Worm (Caenorhabditis elegans) whole organism, L2 larva: ENCODE measurements around the gene pigc-1.

ENCODE experiments used
- C34F6.9 ChIP-seq: fragments of 150-350 bp; optimal IDR thresholded peaks from 2 replicates; lab custom pipeline; 2014; ENCODE audit warnings: missing biosample characterization, missing genetic modification characterization
- F13H6.1 ChIP-seq: sonication (generic microtip); optimal IDR thresholded peaks from 2 replicates; lab custom pipeline; 2016; ENCODE audit warnings: missing genetic modification characterization, missing compliant biosample characterization
- ZK546.5 ChIP-seq: sonication (generic microtip); optimal IDR thresholded peaks from 2 replicates; lab custom pipeline; 2017; ENCODE audit warnings: missing biosample characterization, missing genetic modification characterization
- alr-1 ChIP-seq: fragments of 150-350 bp; optimal IDR thresholded peaks from 2 replicates; lab custom pipeline; 2014; ENCODE audit warnings: missing biosample characterization, missing genetic modification characterization
- aly-2 ChIP-seq: fragments of 150-350 bp; optimal IDR thresholded peaks from 2 replicates; lab custom pipeline; 2014; ENCODE audit warnings: missing biosample characterization, missing genetic modification characterization
- ama-1 ChIP-seq: fragments of 150-350 bp; optimal IDR thresholded peaks from 2 replicates; lab custom pipeline; 2018; ENCODE audit warnings: inconsistent platforms
- blmp-1 ChIP-seq: sonication (generic microtip); optimal IDR thresholded peaks from 2 replicates; lab custom pipeline; 2017; ENCODE audit warnings: missing genetic modification characterization, mild to moderate bottlenecking, missing compliant biosample characterization, antibody characterized with exemption, moderate library complexity; ENCODE audit not compliant: insufficient read depth
- ceh-16 ChIP-seq: fragments of 150-350 bp; optimal IDR thresholded peaks from 2 replicates; lab custom pipeline; 2014; ENCODE audit warnings: missing biosample characterization, missing genetic modification characterization
- crh-2 ChIP-seq: sonication (generic microtip); optimal IDR thresholded peaks from 2 replicates; lab custom pipeline; 2017; ENCODE audit warnings: missing biosample characterization, missing genetic modification characterization
- egl-27 ChIP-seq: sonication (generic microtip); optimal IDR thresholded peaks from 3 replicates; lab custom pipeline; 2017; ENCODE audit warnings: missing biosample characterization, missing genetic modification reagents, missing genetic modification characterization
- elt-3 ChIP-seq: sonication (generic microtip); optimal IDR thresholded peaks from 2 replicates; lab custom pipeline; 2017; ENCODE audit warnings: missing biosample characterization, missing genetic modification characterization
- fos-1 ChIP-seq: fragments of 150-350 bp; optimal IDR thresholded peaks from 2 replicates; lab custom pipeline; 2014; ENCODE audit warnings: missing biosample characterization, missing genetic modification characterization
- gmeb-1 ChIP-seq: fragments of 150-350 bp; optimal IDR thresholded peaks from 2 replicates; lab custom pipeline; 2014; ENCODE audit warnings: missing biosample characterization, missing genetic modification characterization
- lin-11 ChIP-seq: fragments of 150-350 bp; sonication (generic microtip); optimal IDR thresholded peaks from 2 replicates; lab custom pipeline; 2014; ENCODE audit warnings: missing biosample characterization, missing genetic modification characterization, inconsistent platforms, mixed read lengths
- lin-13 ChIP-seq: fragments of 150-350 bp; optimal IDR thresholded peaks from 2 replicates; lab custom pipeline; 2014; ENCODE audit warnings: missing biosample characterization, missing genetic modification reagents, missing genetic modification characterization
- lsy-2 ChIP-seq, 2 experiments: fragments of 150-350 bp in 1 of 2; sonication (generic microtip) in 1 of 2; optimal IDR thresholded peaks; 2 replicates each; lab custom pipeline; 2014 to 2017; ENCODE audit warnings: missing biosample characterization in 2 of 2, missing genetic modification characterization in 2 of 2
- mbf-1 ChIP-seq: sonication (generic microtip); optimal IDR thresholded peaks from 2 replicates; lab custom pipeline; 2017; ENCODE audit warnings: missing biosample characterization, missing genetic modification characterization
- mdl-1 ChIP-seq, 2 experiments: fragments of 150-350 bp in 1 of 2; sonication (generic microtip) in 1 of 2; optimal IDR thresholded peaks; 2 replicates each; lab custom pipeline; 2017; ENCODE audit warnings: missing biosample characterization in 2 of 2, missing genetic modification characterization in 2 of 2
- nhr-129 ChIP-seq: fragments of 150-350 bp; optimal IDR thresholded peaks from 2 replicates; lab custom pipeline; 2014; ENCODE audit warnings: missing biosample characterization, missing genetic modification characterization
- nhr-23 ChIP-seq: fragments of 150-350 bp; optimal IDR thresholded peaks from 2 replicates; lab custom pipeline; 2014; ENCODE audit warnings: missing biosample characterization, missing genetic modification reagents, missing genetic modification characterization
- nhr-237 ChIP-seq: fragments of 150-350 bp; optimal IDR thresholded peaks from 2 replicates; lab custom pipeline; 2014; ENCODE audit warnings: missing biosample characterization, missing genetic modification characterization
- nhr-25 ChIP-seq: fragments of 150-350 bp; sonication (generic microtip); optimal IDR thresholded peaks from 3 replicates; lab custom pipeline; 2014; ENCODE audit warnings: missing biosample characterization, missing genetic modification characterization
- nhr-6 ChIP-seq: fragments of 150-350 bp; optimal IDR thresholded peaks from 2 replicates; lab custom pipeline; 2014; ENCODE audit warnings: missing biosample characterization, missing genetic modification characterization
- nhr-77 ChIP-seq: fragments of 150-350 bp; optimal IDR thresholded peaks from 2 replicates; lab custom pipeline; 2014; ENCODE audit warnings: missing biosample characterization, missing genetic modification characterization
- peb-1 ChIP-seq: fragments of 150-350 bp; optimal IDR thresholded peaks from 2 replicates; lab custom pipeline; 2014; ENCODE audit warnings: missing biosample characterization, missing genetic modification characterization
- sem-4 ChIP-seq: fragments of 150-350 bp; optimal IDR thresholded peaks from 2 replicates; lab custom pipeline; 2014; ENCODE audit warnings: missing biosample characterization, missing genetic modification reagents, missing genetic modification characterization
- sma-3 ChIP-seq: sonication (generic microtip); optimal IDR thresholded peaks from 2 replicates; lab custom pipeline; 2016; ENCODE audit warnings: missing genetic modification reagents, missing genetic modification characterization, missing compliant biosample characterization
- sma-9 ChIP-seq, 2 experiments: fragments of 150-350 bp in 1 of 2; sonication (generic microtip) in 1 of 2; optimal IDR thresholded peaks; 2 replicates each; lab custom pipeline; 2014 to 2016; ENCODE audit warnings: missing genetic modification characterization in 2 of 2, mild to moderate bottlenecking in 1 of 2, missing biosample characterization in 1 of 2, missing compliant biosample characterization in 1 of 2, missing genetic modification reagents in 1 of 2, moderate library complexity in 1 of 2
- snpc-4 ChIP-seq: fragments of 150-350 bp; optimal IDR thresholded peaks from 2 replicates; lab custom pipeline; 2014; ENCODE audit warnings: missing biosample characterization, missing genetic modification characterization
- unc-39 ChIP-seq: fragments of 150-350 bp; optimal IDR thresholded peaks from 2 replicates; lab custom pipeline; 2014; ENCODE audit warnings: missing biosample characterization, missing genetic modification characterization
- unc-55 ChIP-seq: fragments of 150-350 bp; sonication (generic microtip); optimal IDR thresholded peaks from 3 replicates; lab custom pipeline; 2014; ENCODE audit warnings: missing biosample characterization, missing genetic modification reagents, missing genetic modification characterization
- ztf-4 ChIP-seq: fragments of 150-350 bp; optimal IDR thresholded peaks from 2 replicates; lab custom pipeline; 2014; ENCODE audit warnings: missing biosample characterization, missing genetic modification characterization

The pigc-1 gene

ce11 chrIV:9335552-9336251 is 7.2 kb downstream of the pigc-1 start, which contains the start of the genes coa-4 and T20D3.14:
TSS of gene coa-4 (minus strand) at chrIV:9335602.
TSS of gene T20D3.14 (minus strand) at chrIV:9335909.
- TF ChIP-seq nhr-25 (peak; percentile 23), ceh-16 (tag; lab: Kevin White, UChicago) (no peak), F13H6.1 (tag; lab: Kevin White, UChicago) (peak; percentile 28), lin-13 (GFP tag; lab: Kevin White, UChicago) (peak; percentile 23), nhr-6 (tag; lab: Kevin White, UChicago) (no peak), crh-2 (peak; percentile 66), sem-4 (tag; lab: Kevin White, UChicago) (peak; percentile 25), egl-27 (no peak), nhr-77 (tag; lab: Kevin White, UChicago) (no peak), mbf-1 (tag; lab: Kevin White, UChicago) (no peak), lsy-2 (tag; optimal IDR thresholded peaks at IDR 0.05; lab: Kevin White, UChicago) (peak in 1 of 2 experiments; percentile 69), nhr-129 (tag; lab: Kevin White, UChicago) (peak; percentile 59), aly-2 (tag; lab: Kevin White, UChicago) (no peak), ama-1 (lab: Kevin White, UChicago) (no peak), blmp-1 (tag; lab: Kevin White, UChicago) (no peak), nhr-237 (tag; lab: Kevin White, UChicago) (no peak), ztf-4 (tag; lab: Kevin White, UChicago) (no peak), unc-55 (GFP tag; lab: Kevin White, UChicago) (peak; percentile 39), lin-11 (tag; lab: Kevin White, UChicago) (no peak), elt-3 (no peak), sma-3 (GFP tag; lab: Kevin White, UChicago) (peak; percentile 19), gmeb-1 (tag; lab: Kevin White, UChicago) (peak; percentile 40), mdl-1 (tag; optimal IDR thresholded peaks at IDR 0.05; lab: Kevin White, UChicago) (no peak), fos-1 (tag; lab: Kevin White, UChicago) (peak; percentile 63), C34F6.9 (tag; lab: Kevin White, UChicago) (peak; percentile 56)

ce11 chrIV:9333007-9333406 is 9.9 kb downstream of the pigc-1 start:
- TF ChIP-seq sma-9 (GFP tag; optimal IDR thresholded peaks at IDR 0.05; lab: Kevin White, UChicago), result peak; percentile 6
- TF ChIP-seq sma-9 (tag; optimal IDR thresholded peaks at IDR 0.05; lab: Kevin White, UChicago), result no peak
- TF ChIP-seq peb-1, result no peak
- peak; percentile 10 for TF ChIP-seq gmeb-1 (tag; lab: Kevin White, UChicago)
- no peak for TF ChIP-seq ceh-16 (tag; lab: Kevin White, UChicago)
- peak; percentile 97 for TF ChIP-seq fos-1 (tag; lab: Kevin White, UChicago)
- peak; percentile 73 for TF ChIP-seq crh-2
- TF ChIP-seq, all 48 proteins: peak for 4

DNA sequence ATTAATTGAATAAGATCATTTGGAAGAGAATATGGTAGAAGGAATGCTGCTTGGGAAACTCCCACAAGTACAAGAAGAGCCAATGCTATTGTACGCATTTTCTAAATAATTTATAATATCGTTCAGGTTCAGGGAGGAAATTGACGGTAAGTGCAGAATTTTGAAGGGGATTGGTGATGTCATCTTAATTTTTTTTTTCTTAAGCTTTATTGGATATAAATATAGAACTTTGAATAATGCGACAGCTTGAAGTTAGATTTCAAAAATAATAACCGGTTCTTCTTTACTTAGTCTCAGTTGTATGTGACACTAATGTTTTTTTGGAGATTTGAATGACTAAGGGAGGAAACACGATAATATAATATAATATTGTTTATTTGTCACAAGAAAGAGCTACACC is 12.2 kb downstream of the pigc-1 start, which contains the start of gene nspg-7.1:
Gene nspg-7.1 (minus strand): TSS at position 101 of the 400 bp plus-strand sequence.
- TF ChIP-seq egl-27 (no peak), nhr-23 (tag; lab: Kevin White, UChicago) (no peak), unc-39 (tag; lab: Kevin White, UChicago) (no peak), alr-1 (tag; lab: Kevin White, UChicago) (no peak)

DNA sequence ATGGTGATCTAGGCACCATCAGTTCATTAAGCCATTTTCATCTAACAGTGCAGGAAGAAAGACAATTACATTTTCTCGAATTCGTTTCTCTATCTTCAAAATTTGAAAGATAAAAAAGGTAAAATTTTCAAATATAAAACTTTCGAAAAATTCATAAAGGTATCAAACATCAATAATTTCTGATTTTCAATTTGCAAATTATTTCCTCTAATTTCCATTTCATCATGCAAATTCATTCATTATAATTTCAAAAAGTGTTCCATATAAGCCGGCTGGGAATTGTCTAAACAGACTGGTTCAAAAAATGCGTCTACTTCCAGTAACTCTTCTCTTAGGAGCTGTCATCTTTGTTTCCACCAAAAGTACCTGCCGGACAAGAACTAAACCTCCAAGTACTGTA is 15.2 kb downstream of the pigc-1 start, which contains the start of gene clec-183:
Gene clec-183 (plus strand): TSS at position 301 of the 400 bp plus-strand sequence.
- TF ChIP-seq nhr-23 (tag; lab: Kevin White, UChicago) (no peak), alr-1 (tag; lab: Kevin White, UChicago) (no peak), sma-3 (GFP tag; lab: Kevin White, UChicago) (no peak), egl-27 (no peak), nhr-237 (tag; lab: Kevin White, UChicago) (no peak), snpc-4 (tag; lab: Kevin White, UChicago) (no peak), elt-3 (no peak), lin-13 (GFP tag; lab: Kevin White, UChicago) (no peak), ZK546.5 (tag; lab: Kevin White, UChicago) (no peak), ama-1 (lab: Kevin White, UChicago) (no peak)
